Worm (Caenorhabditis elegans): ENCODE data around the gene pmk-2.

DNA sequence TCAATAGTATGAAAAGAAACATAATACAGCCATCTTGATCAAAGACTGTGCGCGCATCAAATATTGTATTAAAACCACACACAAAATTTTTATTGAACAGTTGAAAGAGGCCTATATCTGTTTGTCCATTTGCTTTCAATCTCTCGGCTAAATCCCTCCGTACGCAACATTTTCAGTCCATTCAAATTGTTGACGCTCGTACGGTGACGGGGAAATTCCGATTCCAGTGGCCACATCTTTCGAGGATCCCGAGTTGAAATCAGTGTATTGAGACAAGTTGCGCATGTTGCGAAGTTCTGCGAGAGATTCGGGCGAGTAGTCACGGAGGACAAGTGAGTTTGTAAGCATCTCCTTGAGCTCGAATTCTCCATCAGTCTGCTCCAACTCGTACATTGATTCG lies 21.2 kb downstream of the pmk-2 start:
- TF ChIP-seq pha-4 (tag; optimal IDR thresholded peaks at IDR 0.05) (no peak), syd-9 (tag; optimal IDR thresholded peaks at IDR 0.05) (no peak), unc-42 (tag; optimal IDR thresholded peaks at IDR 0.05) (no peak), nhr-11 (tag; optimal IDR thresholded peaks at IDR 0.05) (no peak), Y22D7AL.16 (tag; optimal IDR thresholded peaks at IDR 0.05) (no peak)
